Fruit fly (Drosophila melanogaster) whole organism, embryonic: ENCODE results near the gene CG44437.

Experiments used
- Awh ChIP-seq: fragments of 200-800 bp; sonication (Bioruptor generic); IDR thresholded peaks from 2 replicates; pipeline ENCODE4, ENCODE4 v1.3.6; 2022; ENCODE audit warnings: missing biosample characterization, missing genetic modification characterization
- CG12219 ChIP-seq: fragments of 200-800 bp; sonication (Bioruptor generic); optimal IDR thresholded peaks from 3 replicates; lab custom pipeline; 2018; ENCODE audit warnings: missing biosample characterization, mild to moderate bottlenecking, missing genetic modification characterization
- CG13894 ChIP-seq: fragments of 200-800 bp; sonication (Bioruptor generic); optimal IDR thresholded peaks from 3 replicates; lab custom pipeline; 2018; ENCODE audit warnings: missing biosample characterization, mild to moderate bottlenecking, missing genetic modification characterization, moderate library complexity
- CG18619 ChIP-seq: fragments of 200-800 bp; sonication (Bioruptor generic); optimal IDR thresholded peaks from 3 replicates; lab custom pipeline; 2017; ENCODE audit warnings: missing biosample characterization, mild to moderate bottlenecking, missing genetic modification characterization
- CG31441 ChIP-seq: fragments of 200-800 bp; sonication (Bioruptor generic); IDR thresholded peaks from 2 replicates; pipeline ENCODE4 v1.3.6; 2022; ENCODE audit warnings: missing biosample characterization, missing genetic modification characterization
- CG4282 ChIP-seq: fragments of 200-800 bp; sonication (Bioruptor generic); optimal IDR thresholded peaks from 2 replicates; lab custom pipeline; 2016; ENCODE audit warnings: missing biosample characterization, missing genetic modification characterization
- CG4360 ChIP-seq: fragments of 200-800 bp; sonication (Bioruptor generic); IDR thresholded peaks from 2 replicates; pipeline ENCODE4 v1.3.6; 2022; ENCODE audit warnings: missing biosample characterization, missing genetic modification characterization
- CG8478 ChIP-seq: fragments of >200 bp; optimal IDR thresholded peaks from 2 replicates; lab custom pipeline; 2018
- CG9817 ChIP-seq: fragments of 200-800 bp; sonication (Bioruptor generic); optimal IDR thresholded peaks from 2 replicates; lab custom pipeline; 2018; ENCODE audit warnings: missing biosample characterization, mild to moderate bottlenecking, missing genetic modification characterization, moderate library complexity
- Chrac-16 ChIP-seq: fragments of 200-800 bp; sonication (Bioruptor generic); optimal IDR thresholded peaks from 3 replicates; lab custom pipeline; 2016; ENCODE audit warnings: missing biosample characterization, missing genetic modification characterization
- Dfd ChIP-seq, 2 experiments: fragments of >200 bp; optimal IDR thresholded peaks; 2 replicates each; lab custom pipeline; 2017; ENCODE audit warnings: missing biosample characterization in 2 of 2, missing genetic modification characterization in 2 of 2
- Drgx ChIP-seq: fragments of 200-800 bp; sonication (Bioruptor generic); IDR thresholded peaks from 2 replicates; pipeline ENCODE4 v1.3.6; 2022; ENCODE audit warnings: missing biosample characterization, missing genetic modification characterization
- Ets65A ChIP-seq: fragments of 200-800 bp; sonication (Bioruptor generic); peaks from one replicate; lab custom pipeline; 2016; ENCODE audit warnings: missing biosample characterization, missing genetic modification characterization
- Fer2 ChIP-seq: fragments of 200-800 bp; sonication (Bioruptor generic); optimal IDR thresholded peaks from 2 replicates; lab custom pipeline; 2018; ENCODE audit warnings: missing biosample characterization, mild to moderate bottlenecking, missing genetic modification characterization, moderate library complexity
- Fer3 ChIP-seq: fragments of 200-800 bp; sonication (Bioruptor generic); optimal IDR thresholded peaks from 2 replicates; lab custom pipeline; 2018; ENCODE audit warnings: missing biosample characterization, mild to moderate bottlenecking, missing genetic modification characterization, moderate library complexity
- HHEX ChIP-seq: fragments of 200-800 bp; sonication (Bioruptor generic); optimal IDR thresholded peaks from 3 replicates; lab custom pipeline; 2017; ENCODE audit warnings: missing biosample characterization, mild to moderate bottlenecking, missing genetic modification characterization, missing genetic modification reagents
- Lim3 ChIP-seq: fragments of 200-800 bp; sonication (Bioruptor generic); IDR thresholded peaks from 2 replicates; pipeline ENCODE4 v1.3.6; 2022; ENCODE audit warnings: missing biosample characterization, missing genetic modification characterization
- Med ChIP-seq: fragments of 200-800 bp; sonication (Bioruptor generic); peaks from one replicate; lab custom pipeline; 2016; ENCODE audit warnings: missing biosample characterization, missing genetic modification characterization, mild to moderate bottlenecking, inconsistent platforms, moderate library complexity
- Meics ChIP-seq: fragments of 200-800 bp; sonication (Bioruptor generic); optimal IDR thresholded peaks from 2 replicates; lab custom pipeline; 2017; ENCODE audit warnings: missing biosample characterization, mild to moderate bottlenecking, missing genetic modification characterization
- NC2β ChIP-seq: fragments of 200-800 bp; sonication (Bioruptor generic); optimal IDR thresholded peaks from 2 replicates; lab custom pipeline; 2016; ENCODE audit warnings: missing biosample characterization, missing genetic modification characterization
- NK7.1 ChIP-seq: fragments of 200-800 bp; sonication (Bioruptor generic); optimal IDR thresholded peaks from 3 replicates; lab custom pipeline; 2016; ENCODE audit warnings: missing biosample characterization, missing genetic modification characterization
- Opbp ChIP-seq: fragments of 200-800 bp; sonication (Bioruptor generic); IDR thresholded peaks from 3 replicates; pipeline ENCODE4 v1.3.6; 2022; ENCODE audit warnings: missing biosample characterization, missing genetic modification characterization; ENCODE audit not compliant: partially characterized antibody
- Pdp1 ChIP-seq, 2 experiments: fragments of 200-800 bp; sonication (Bioruptor generic); optimal IDR thresholded peaks; 3 replicates each; lab custom pipeline; 2016; ENCODE audit warnings: missing biosample characterization in 2 of 2, missing genetic modification characterization in 2 of 2, mild to moderate bottlenecking in 1 of 2, moderate library complexity in 1 of 2
- Rfx ChIP-seq: fragments of 200-800 bp; sonication (Bioruptor generic); IDR thresholded peaks from 2 replicates; pipeline ENCODE4 v1.3.6; 2022; ENCODE audit warnings: missing biosample characterization, missing genetic modification characterization
- Sox100B ChIP-seq: fragments of 200-800 bp; sonication (Bioruptor generic); optimal IDR thresholded peaks from 3 replicates; lab custom pipeline; 2018; ENCODE audit warnings: missing biosample characterization, mild to moderate bottlenecking, missing genetic modification characterization
- Sry-δ ChIP-seq: fragments of 200-800 bp; sonication (Bioruptor generic); optimal IDR thresholded peaks from 2 replicates; lab custom pipeline; 2016; ENCODE audit warnings: missing biosample characterization, missing genetic modification characterization
- Ssrp ChIP-seq: fragments of 200-800 bp; sonication (Bioruptor generic); optimal IDR thresholded peaks from 2 replicates; lab custom pipeline; 2018; ENCODE audit warnings: missing biosample characterization, mild to moderate bottlenecking, missing genetic modification characterization, moderate library complexity
- ac ChIP-seq: fragments of 200-800 bp; sonication (Bioruptor generic); optimal IDR thresholded peaks from 3 replicates; lab custom pipeline; 2017; ENCODE audit warnings: missing biosample characterization, mild to moderate bottlenecking, missing genetic modification characterization
- cas ChIP-seq: fragments of 200-800 bp; sonication (Bioruptor generic); IDR thresholded peaks from 2 replicates; pipeline ENCODE4 v1.3.6; 2022; ENCODE audit warnings: missing biosample characterization, missing genetic modification characterization
- croc ChIP-seq: fragments of 200-800 bp; sonication (Bioruptor generic); conservative IDR thresholded peaks from 3 replicates; pipeline ENCODE4 v1.3.6; 2022; ENCODE audit warnings: missing biosample characterization, missing genetic modification characterization
- crol ChIP-seq: fragments of 200-800 bp; sonication (Bioruptor generic); IDR thresholded peaks from 2 replicates; pipeline ENCODE4 v1.3.6; 2022; ENCODE audit warnings: missing biosample characterization, missing genetic modification characterization
- emc ChIP-seq: fragments of 200-800 bp; sonication (Bioruptor generic); optimal IDR thresholded peaks from 2 replicates; lab custom pipeline; 2016; ENCODE audit warnings: missing biosample characterization, missing genetic modification characterization
- gsb ChIP-seq: fragments of 200-800 bp; sonication (Bioruptor generic); IDR thresholded peaks from 2 replicates; pipeline ENCODE4 v1.3.6; 2022; ENCODE audit warnings: missing biosample characterization, missing genetic modification characterization
- jumu ChIP-seq: fragments of 200-800 bp; sonication (Bioruptor generic); optimal IDR thresholded peaks from 3 replicates; lab custom pipeline; 2016; ENCODE audit warnings: missing biosample characterization, missing genetic modification characterization
- lab ChIP-seq: fragments of 200-800 bp; sonication (Bioruptor generic); optimal IDR thresholded peaks from 3 replicates; lab custom pipeline; 2017; ENCODE audit warnings: missing biosample characterization, missing genetic modification characterization, mild to moderate bottlenecking, moderate library complexity, missing genetic modification reagents
- lmd ChIP-seq: fragments of 200-800 bp; sonication (Bioruptor generic); IDR thresholded peaks from 2 replicates; pipeline ENCODE4 v1.3.6; 2022; ENCODE audit warnings: missing biosample characterization, missing genetic modification characterization
- mirr ChIP-seq: fragments of 200-800 bp; sonication (Bioruptor generic); optimal IDR thresholded peaks from 3 replicates; lab custom pipeline; 2018; ENCODE audit warnings: missing biosample characterization, mild to moderate bottlenecking, missing genetic modification characterization
- pan ChIP-seq, 4 experiments: fragments of >200 bp in 3 of 4; fragments of 200-800 bp in 1 of 4; sonication (Bioruptor generic) in 1 of 4; optimal IDR thresholded peaks in 3 of 4; IDR thresholded peaks in 1 of 4; 2 replicates each; pipeline versions ENCODE4 v1.3.6 to Lab custom; 2017 to 2022; ENCODE audit warnings: missing biosample characterization in 2 of 4, missing genetic modification characterization in 2 of 4, mixed read lengths in 1 of 4
- pb ChIP-seq: fragments of 200-800 bp; sonication (Bioruptor generic); optimal IDR thresholded peaks from 3 replicates; lab custom pipeline; 2016; ENCODE audit warnings: missing biosample characterization, missing genetic modification characterization
- pita ChIP-seq: fragments of 200-800 bp; sonication (Bioruptor generic); optimal IDR thresholded peaks from 2 replicates; lab custom pipeline; 2017; ENCODE audit warnings: missing biosample characterization, mild to moderate bottlenecking, missing genetic modification characterization
- psq ChIP-seq: fragments of 200-800 bp; sonication (Bioruptor generic); optimal IDR thresholded peaks from 2 replicates; lab custom pipeline; 2017; ENCODE audit warnings: missing biosample characterization, missing genetic modification characterization
- run ChIP-seq: fragments of 200-800 bp; sonication (Bioruptor generic); optimal IDR thresholded peaks from 3 replicates; lab custom pipeline; 2018; ENCODE audit warnings: missing biosample characterization, mild to moderate bottlenecking, missing genetic modification characterization
- schlank ChIP-seq: fragments of 200-800 bp; sonication (Bioruptor generic); optimal IDR thresholded peaks from 2 replicates; lab custom pipeline; 2018; ENCODE audit warnings: missing biosample characterization, mild to moderate bottlenecking, missing genetic modification characterization
- slou ChIP-seq: fragments of 200-800 bp; sonication (Bioruptor generic); optimal IDR thresholded peaks from 3 replicates; lab custom pipeline; 2016; ENCODE audit warnings: missing biosample characterization, missing genetic modification characterization
- so ChIP-seq: fragments of 200-800 bp; sonication (Bioruptor generic); IDR thresholded peaks from 3 replicates; pipeline ENCODE4 v1.3.6; 2022; ENCODE audit warnings: missing biosample characterization, missing genetic modification characterization
- stc ChIP-seq: fragments of 200-800 bp; sonication (Bioruptor generic); IDR thresholded peaks from 2 replicates; pipeline ENCODE4 v1.3.6; 2022; ENCODE audit warnings: missing biosample characterization, missing genetic modification characterization
- tap ChIP-seq: fragments of 200-800 bp; optimal IDR thresholded peaks from 3 replicates; lab custom pipeline; 2019; ENCODE audit warnings: missing biosample characterization, mild to moderate bottlenecking, missing genetic modification characterization, moderate library complexity
- usp ChIP-seq: fragments of >200 bp; optimal IDR thresholded peaks from 2 replicates; lab custom pipeline; 2017; ENCODE audit warnings: missing biosample characterization, missing genetic modification characterization
- zfh2 ChIP-seq: fragments of 200-800 bp; sonication (Bioruptor generic); optimal IDR thresholded peaks from 2 replicates; lab custom pipeline; 2016; ENCODE audit warnings: missing biosample characterization, missing genetic modification characterization

The CG44437 gene

dm6 chrX:13232406-13233195, 30.5 kb upstream of the CG44437 start (continued):
- no peak for TF ChIP-seq pan (optimal IDR thresholded peaks at IDR 0.05; lab: Kevin White, UChicago)
- TF ChIP-seq pan (GFP tag; optimal IDR thresholded peaks at IDR 0.05 in 1 of 2, IDR thresholded peaks at IDR 0.05 in 1 of 2) = peak in 1 of 2 experiments; percentile 84
- TF ChIP-seq mirr (GFP tag; lab: Kevin White, UChicago) = no peak
- peak; percentile 71 for TF ChIP-seq jumu
- peak; percentile 49; the same call in 1 of the 2 replicates for TF ChIP-seq crol (GFP tag; lab: Robert Waterston, UW)
- peak; percentile 66 for TF ChIP-seq NC2β (GFP tag; lab: Kevin White, UChicago)
- TF ChIP-seq zfh2 (GFP tag; lab: Kevin White, UChicago) = peak; percentile 36
- TF ChIP-seq run (tag; lab: Kevin White, UChicago) = peak; percentile 32
- peak; percentile 50 for TF ChIP-seq Sox100B (GFP tag; lab: Kevin White, UChicago)
- peak; percentile 68 for TF ChIP-seq Chrac-16
- peak; percentile 97 for TF ChIP-seq Ets65A (GFP tag; lab: Kevin White, UChicago)
- peak; percentile 65 for TF ChIP-seq Pdp1 (GFP tag; optimal IDR thresholded peaks at IDR 0.05; lab: Kevin White, UChicago)
- TF ChIP-seq Fer3 (tag; lab: Kevin White, UChicago) = peak; percentile 64
- TF ChIP-seq Opbp (GFP tag; lab: Robert Waterston, UW) = no peak
- peak; percentile 65 for TF ChIP-seq gsb
- TF ChIP-seq NK7.1 = peak; percentile 19
- no peak for TF ChIP-seq pita (GFP tag; lab: Kevin White, UChicago)
- no peak for TF ChIP-seq schlank (tag; lab: Kevin White, UChicago)
- peak; percentile 56 for TF ChIP-seq pb
- TF ChIP-seq cas = 0 out of 2 replicates have a peak, but pooled peaks have one; percentile 12
- TF ChIP-seq Fer2 = peak; percentile 21
- TF ChIP-seq Meics (GFP tag; lab: Kevin White, UChicago) = peak; percentile 69
- TF ChIP-seq CG4360 = 0 out of 2 replicates have a peak, but pooled peaks have one; percentile 8
- peak; percentile 61 for TF ChIP-seq CG18619
- TF ChIP-seq Dfd (GFP tag; optimal IDR thresholded peaks at IDR 0.05; lab: Kevin White, UChicago) = no peak
- TF ChIP-seq Med (GFP tag; lab: Kevin White, UChicago) = peak; percentile 96
- peak; percentile 23 for TF ChIP-seq Sry-δ (GFP tag; lab: Kevin White, UChicago)
- TF ChIP-seq stc (GFP tag; lab: Robert Waterston, UW) = peak; percentile 81
- no peak for TF ChIP-seq ac (GFP tag; lab: Kevin White, UChicago)
- peak; percentile 81 for TF ChIP-seq Awh (GFP tag; lab: Robert Waterston, UW)
- no peak for TF ChIP-seq slou (GFP tag; lab: Kevin White, UChicago)
- peak; percentile 79 for TF ChIP-seq Rfx (GFP tag; lab: Robert Waterston, UW)
- peak; percentile 80 for TF ChIP-seq lab (GFP tag; lab: Kevin White, UChicago)
- peak; percentile 51 for TF ChIP-seq Ssrp (tag; lab: Kevin White, UChicago)
- TF ChIP-seq usp = no peak
- peak; percentile 22 for TF ChIP-seq CG13894 (tag; lab: Kevin White, UChicago)
- peak; percentile 76 for TF ChIP-seq so (GFP tag; lab: Robert Waterston, UW)
- peak; percentile 49 for TF ChIP-seq Drgx (GFP tag; lab: Robert Waterston, UW)
- TF ChIP-seq CG12219 (GFP tag; lab: Kevin White, UChicago) = peak; percentile 65
- TF ChIP-seq Lim3 (GFP tag; lab: Robert Waterston, UW) = 0 out of 2 replicates have a peak, but pooled peaks have one; percentile 48
- peak; percentile 78 for TF ChIP-seq lmd (GFP tag; lab: Robert Waterston, UW)
- peak; percentile 18 for TF ChIP-seq CG4282 (GFP tag; lab: Kevin White, UChicago)
- TF ChIP-seq CG9817 = peak; percentile 43
- peak; percentile 13 for TF ChIP-seq emc (GFP tag; lab: Kevin White, UChicago)
- TF ChIP-seq HHEX = peak; percentile 81
- no peak for TF ChIP-seq psq
- TF ChIP-seq CG31441 (GFP tag; lab: Robert Waterston, UW) = peak; percentile 77
- no peak for TF ChIP-seq CG8478
- peak; percentile 78 for TF ChIP-seq tap (tag; lab: Kevin White, UChicago)
- peak; percentile 55; the same call in 2 of the 3 replicates for TF ChIP-seq croc
